Worm (Caenorhabditis elegans) whole organism, early embryonic: ENCODE results near the gene D1054.5.

ENCODE experiments used
- B0310.2 ChIP-seq: sonication (generic microtip); optimal IDR thresholded peaks from 2 replicates; lab custom pipeline; 2016; ENCODE audit warnings: mild to moderate bottlenecking, missing genetic modification characterization, missing compliant biosample characterization
- ama-1 ChIP-seq: fragments of 150-350 bp; optimal IDR thresholded peaks from 2 replicates; lab custom pipeline; 2014
- ceh-36 ChIP-seq: sonication (generic microtip); optimal IDR thresholded peaks from 2 replicates; lab custom pipeline; 2016; ENCODE audit warnings: missing genetic modification characterization, inconsistent platforms, missing compliant biosample characterization
- sea-1 ChIP-seq: fragments of 200-800 bp; sonication (Bioruptor generic); conservative IDR thresholded peaks from 2 replicates; pipeline ENCODE4 v1.3.6; 2022; ENCODE audit warnings: missing genetic modification characterization, missing compliant biosample characterization
- tbx-11 ChIP-seq: fragments of 200-800 bp; sonication (Bioruptor generic); IDR thresholded peaks from 2 replicates; pipeline ENCODE4 v1.3.6; 2022; ENCODE audit warnings: missing genetic modification characterization, missing compliant biosample characterization

- TF ChIP-seq ama-1 (lab: Kevin White, UChicago) (no peak), sea-1 (GFP tag; lab: Robert Waterston, UW) (no peak), ceh-36 (tag; lab: Kevin White, UChicago) (no peak), tbx-11 (no peak), B0310.2 (tag; lab: Kevin White, UChicago) (no peak)
These were observed 19.2 kb downstream of the D1054.5 start for ce11 chrV:10757128-10757527.
